Worm (Caenorhabditis elegans): ENCODE measurements around the gene F15E6.9.

Gene F15E6.9

DNA sequence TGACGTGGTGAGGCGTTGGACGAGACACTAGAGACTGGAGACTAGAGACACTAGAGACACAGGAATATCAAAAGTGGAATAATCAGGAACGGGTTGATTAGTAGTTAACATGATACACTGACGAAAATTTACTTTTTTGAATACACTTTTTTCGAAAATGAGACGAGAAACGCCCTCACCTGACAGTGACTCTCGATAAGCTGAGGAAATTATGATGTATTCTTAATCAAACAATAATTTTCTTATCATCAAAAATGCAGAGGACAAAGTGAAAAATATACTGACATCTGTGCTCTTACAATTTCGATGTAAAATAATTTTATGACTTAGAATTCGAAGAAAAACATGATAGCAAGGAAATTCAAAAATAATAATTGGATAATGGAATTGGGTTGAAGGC, 39.5 kb downstream of the F15E6.9 start:
- TF ChIP-seq unc-62 (GFP tag; optimal IDR thresholded peaks at IDR 0.05), result no peak

DNA sequence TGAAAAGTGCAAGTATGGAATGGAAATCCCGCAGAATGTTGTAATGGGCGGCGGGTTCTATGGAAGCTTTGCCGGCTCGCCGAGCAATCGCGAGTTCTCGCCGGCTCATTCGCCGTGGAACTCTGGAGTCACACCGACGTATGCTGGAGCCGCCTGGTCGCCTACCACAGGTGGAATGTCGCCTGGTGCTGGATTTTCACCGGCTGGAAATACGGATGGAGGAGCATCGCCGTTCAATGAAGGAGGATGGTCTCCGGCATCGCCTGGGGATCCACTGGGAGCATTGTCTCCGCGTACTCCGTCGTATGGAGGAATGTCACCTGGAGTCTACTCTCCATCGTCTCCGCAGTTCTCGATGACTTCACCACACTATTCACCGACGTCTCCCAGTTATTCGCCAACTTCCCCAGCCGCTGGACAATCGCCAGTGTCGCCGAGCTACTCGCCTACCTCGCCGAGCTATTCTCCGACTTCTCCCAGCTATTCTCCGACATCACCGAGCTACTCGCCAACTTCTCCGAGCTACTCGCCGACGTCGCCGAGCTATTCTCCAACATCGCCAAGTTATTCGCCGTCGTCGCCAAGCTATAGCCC, 43.8 kb downstream of the F15E6.9 start:
- TF ChIP-seq unc-62 (GFP tag; optimal IDR thresholded peaks at IDR 0.05), result no peak

DNA sequence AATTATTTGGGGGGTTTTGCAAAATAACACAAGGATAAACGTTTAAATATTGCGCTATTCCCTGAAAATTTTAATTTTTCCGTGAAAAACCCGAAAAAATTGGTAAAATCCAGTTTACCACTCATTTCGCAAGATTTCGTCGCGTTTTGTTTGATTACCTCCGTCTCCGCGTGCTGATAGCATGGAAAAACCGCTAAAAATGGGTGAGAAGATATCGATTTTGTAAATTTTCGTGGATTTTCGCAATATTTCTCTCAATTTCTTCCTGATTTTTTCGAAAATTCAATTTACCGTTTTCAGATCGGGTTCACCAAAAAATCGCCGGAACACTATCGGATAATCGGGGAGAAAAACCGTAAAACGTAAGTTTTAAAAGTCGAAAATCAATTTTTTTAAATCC, 51.1 kb downstream of the F15E6.9 start, which contains the start of gene ama-1:
TSS of gene ama-1 (plus strand) at position 301 of the 400 bp plus-strand sequence.
- TF ChIP-seq unc-62 (GFP tag; optimal IDR thresholded peaks at IDR 0.05), result no peak

DNA sequence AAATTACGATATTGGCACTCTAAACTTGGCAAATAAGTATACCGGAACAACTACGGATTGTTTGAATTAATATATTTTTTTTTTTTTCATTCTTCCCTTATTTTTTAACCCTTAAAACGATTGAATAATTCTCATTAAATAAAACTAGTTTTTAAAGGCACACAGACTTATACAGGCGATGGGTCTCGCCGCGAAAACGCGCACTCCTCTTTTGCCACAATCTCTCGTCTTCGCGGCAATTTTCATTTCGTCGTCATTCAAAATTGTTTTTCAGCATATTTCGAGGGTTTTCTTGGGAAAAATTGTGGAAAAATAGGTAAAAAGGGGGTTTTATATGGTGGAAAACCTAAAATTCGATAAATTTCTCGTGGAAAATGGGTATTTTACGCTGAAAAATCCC, 51.5 kb downstream of the F15E6.9 start:
- TF ChIP-seq unc-62 (GFP tag; optimal IDR thresholded peaks at IDR 0.05), result no peak

DNA sequence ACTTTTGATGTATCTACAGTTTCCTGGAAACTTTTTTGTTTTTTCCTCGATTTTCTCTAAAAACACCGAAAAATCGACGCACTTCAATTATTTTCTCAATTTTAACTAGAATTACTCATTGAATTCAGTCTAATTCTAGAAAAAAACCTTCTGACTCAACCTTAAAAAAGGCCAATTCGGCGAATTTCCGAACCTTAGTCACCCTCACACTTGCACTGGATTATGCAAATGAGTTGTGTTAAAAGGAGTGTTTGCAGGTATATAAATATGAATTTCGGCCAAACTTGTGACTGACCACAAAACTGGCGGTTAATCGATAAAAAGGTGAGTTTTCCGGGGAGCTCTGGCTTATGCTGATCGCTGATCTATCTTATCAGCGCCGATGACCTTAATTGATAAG, 52.4 kb downstream of the F15E6.9 start, which contains the start of gene ttr-20:
TSS of gene ttr-20 (plus strand) at position 301 of the 400 bp plus-strand sequence.
- no peak for TF ChIP-seq unc-62 (GFP tag; optimal IDR thresholded peaks at IDR 0.05)

DNA sequence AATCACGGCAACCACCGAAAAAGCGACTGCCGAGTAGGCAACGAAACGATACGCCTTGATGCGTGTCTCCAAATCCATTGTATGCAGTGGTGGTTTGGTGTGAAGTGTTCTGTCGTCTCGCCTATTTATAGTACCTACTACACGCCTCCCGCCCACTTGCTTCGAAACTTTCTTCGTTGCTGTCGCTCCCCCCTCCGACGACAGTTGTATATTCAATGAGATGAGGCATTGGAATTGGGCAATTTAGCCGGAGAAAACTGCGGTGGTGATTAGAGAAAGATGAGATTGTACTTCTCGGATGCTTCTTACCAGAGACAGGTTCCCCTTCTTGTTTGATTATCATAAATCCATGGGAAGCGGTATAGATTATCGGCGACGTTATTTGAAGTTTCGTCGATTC, 54.4 kb downstream of the F15E6.9 start, which contains the start of gene col-34:
TSS of gene col-34 (minus strand) at position 101 of the 400 bp plus-strand sequence.
- TF ChIP-seq unc-62 (GFP tag; optimal IDR thresholded peaks at IDR 0.05), result no peak

DNA sequence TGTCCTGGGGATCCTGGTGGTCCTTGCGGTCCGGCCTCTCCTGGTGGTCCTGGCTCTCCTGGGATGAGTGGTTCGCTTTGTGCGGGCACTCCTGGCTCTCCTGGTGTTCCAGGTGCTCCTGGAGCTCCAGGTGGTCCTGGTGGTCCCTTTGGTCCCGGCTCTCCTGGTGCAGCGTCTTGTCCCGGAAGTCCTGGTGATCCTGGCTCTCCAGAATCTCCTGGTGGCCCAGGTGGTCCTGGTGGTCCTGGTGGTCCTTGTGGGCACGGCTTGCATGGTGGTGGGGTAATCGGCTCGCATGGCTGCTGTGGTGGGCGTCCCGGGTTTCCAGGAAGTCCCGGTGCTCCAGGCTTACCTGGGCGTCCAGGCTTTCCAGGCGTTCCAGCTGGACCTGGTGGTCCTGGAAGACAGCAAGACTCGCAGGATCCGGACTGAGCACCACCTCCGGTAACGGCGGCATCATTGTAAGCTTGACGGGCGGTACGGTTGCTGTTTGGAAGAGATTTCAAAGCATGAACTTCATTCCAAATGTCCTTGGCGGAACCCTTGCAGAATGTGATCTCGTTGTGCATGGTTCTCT, 55.0 kb downstream of the F15E6.9 start:
- no peak for TF ChIP-seq unc-62 (GFP tag; optimal IDR thresholded peaks at IDR 0.05)
